Fruit fly (Drosophila melanogaster) whole organism: ENCODE measurements around the gene Naglu.

ENCODE experiments used
- CG8478 ChIP-seq: fragments of >200 bp; optimal IDR thresholded peaks from 2 replicates; lab custom pipeline; 2018; ENCODE audit warnings: inconsistent platforms
- Dll ChIP-seq: fragments of >200 bp; optimal IDR thresholded peaks from 2 replicates; lab custom pipeline; 2017
- EcR ChIP-seq, 2 experiments: fragments of >200 bp; optimal IDR thresholded peaks; 2 replicates each; lab custom pipeline; 2017; ENCODE audit warnings: missing biosample characterization in 2 of 2, missing genetic modification characterization in 2 of 2, missing genetic modification reagents in 2 of 2
- psq ChIP-seq: fragments of >200 bp; optimal IDR thresholded peaks from 2 replicates; lab custom pipeline; 2017
- usp ChIP-seq: fragments of >200 bp; optimal IDR thresholded peaks from 2 replicates; lab custom pipeline; 2017; ENCODE audit warnings: missing biosample characterization, missing genetic modification characterization, mixed read lengths

DNA sequence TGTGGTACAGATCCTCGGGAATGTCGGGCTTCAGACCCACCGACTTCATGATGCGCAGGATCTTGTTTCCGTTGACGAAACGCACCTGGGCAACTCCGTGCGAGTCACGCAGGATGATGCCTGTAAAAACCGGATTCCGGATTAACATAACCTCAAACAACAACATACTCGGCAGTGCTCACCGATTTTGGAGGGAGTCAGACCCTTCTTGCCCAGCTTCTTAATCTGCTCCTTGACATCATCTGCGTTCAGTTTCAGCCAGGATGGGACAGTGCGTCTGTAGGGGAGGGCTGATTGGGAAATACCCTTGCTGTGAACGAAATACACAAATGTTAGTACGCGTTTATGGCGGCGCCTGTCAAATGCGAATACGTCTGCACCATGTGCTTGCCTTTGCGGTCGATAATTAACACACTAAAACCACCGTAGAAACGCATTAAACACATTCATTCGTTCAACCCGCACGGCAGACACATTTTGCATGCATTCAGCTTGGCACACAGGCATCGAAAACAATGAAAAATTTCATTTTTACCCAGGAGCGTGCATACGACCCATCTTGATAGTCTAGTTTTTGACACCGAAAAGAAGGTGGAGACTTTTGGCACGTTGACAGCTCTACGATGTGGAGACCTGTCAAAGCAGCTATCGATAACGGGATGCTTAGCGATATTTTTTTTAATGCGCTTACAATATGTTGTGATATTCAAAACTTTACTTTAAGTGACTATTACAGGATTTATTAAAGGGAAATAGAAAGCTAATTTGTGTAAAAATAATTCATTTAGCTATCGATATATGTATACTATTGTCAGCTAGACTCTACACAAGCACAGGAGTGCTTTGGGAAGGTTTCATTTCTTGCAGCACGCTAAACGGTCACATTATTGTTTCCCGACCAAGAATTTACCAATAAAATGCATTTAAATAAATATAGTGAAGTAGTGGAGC is 47.4 kb downstream of the Naglu start, which contains the start of the genes RpS13 and CSN8:
- TF ChIP-seq psq (lab: Kevin White, UChicago): no peak
- TF ChIP-seq usp (GFP tag; lab: Kevin White, UChicago): no peak
- TF ChIP-seq Dll: no peak
- no peak for TF ChIP-seq EcR (GFP tag; optimal IDR thresholded peaks at IDR 0.05; lab: Kevin White, UChicago)
- no peak for TF ChIP-seq CG8478 (lab: Kevin White, UChicago)
